Worm (Caenorhabditis elegans): Measurements from ENCODE around the gene hrde-1.
A peak's percentile ranks its signal among the peaks of the same experiment; 100 is the strongest.

hrde-1 gene

ce11 chrIII:4205751-4206327 is 29.9 kb upstream of the hrde-1 start, which contains the start of gene R74.8:
Gene R74.8, plus strand, starts transcription at chrIII:4206277.
- no peak for TF ChIP-seq nhr-23 (tag; optimal IDR thresholded peaks at IDR 0.05)
- TF ChIP-seq nfya-1 (tag; optimal IDR thresholded peaks at IDR 0.05; ENCODE audit: insufficient read depth): peak; percentile 11

ce11 chrIII:4204964-4205363 is 29.0 kb upstream of the hrde-1 start:
- no peak for TF ChIP-seq ceh-9 (tag; optimal IDR thresholded peaks at IDR 0.05)
- no peak for TF ChIP-seq pha-4 (tag; optimal IDR thresholded peaks at IDR 0.05)
- no peak for TF ChIP-seq mdl-1 (tag; optimal IDR thresholded peaks at IDR 0.05)
- no peak for TF ChIP-seq ZK546.5 (tag; optimal IDR thresholded peaks at IDR 0.05)
- TF ChIP-seq nhr-43 (tag; optimal IDR thresholded peaks at IDR 0.05; ENCODE audit: poor library complexity, severe bottlenecking): no peak
- no peak for TF ChIP-seq ama-1 (optimal IDR thresholded peaks at IDR 0.05)
- TF ChIP-seq nhr-76 (tag; optimal IDR thresholded peaks at IDR 0.05): no peak
- no peak for TF ChIP-seq tbx-2 (tag; optimal IDR thresholded peaks at IDR 0.05)
- no peak for TF ChIP-seq unc-62 (GFP tag; optimal IDR thresholded peaks at IDR 0.05)
- no peak for TF ChIP-seq ceh-16 (tag; optimal IDR thresholded peaks at IDR 0.05)

- TF ChIP-seq zag-1 (tag; optimal IDR thresholded peaks at IDR 0.05) (no peak), hmg-11 (tag; optimal IDR thresholded peaks at IDR 0.05) (no peak), nhr-237 (tag; optimal IDR thresholded peaks at IDR 0.05) (no peak), nhr-25 (tag; optimal IDR thresholded peaks at IDR 0.05) (no peak), ceh-82 (tag; optimal IDR thresholded peaks at IDR 0.05) (no peak), nfya-1 (tag; optimal IDR thresholded peaks at IDR 0.05; ENCODE audit: insufficient read depth) (peak; percentile 43), lin-15B (tag; optimal IDR thresholded peaks at IDR 0.05) (peak; percentile 48), snpc-4 (tag; optimal IDR thresholded peaks at IDR 0.05) (no peak), pha-4 (tag; optimal IDR thresholded peaks at IDR 0.05) (peak; percentile 64), unc-39 (tag; optimal IDR thresholded peaks at IDR 0.05) (no peak), daf-12 (tag; optimal IDR thresholded peaks at IDR 0.05) (no peak), nhr-12 (tag; optimal IDR thresholded peaks at IDR 0.05) (no peak), R02D3.7 (tag; optimal IDR thresholded peaks at IDR 0.05) (peak; percentile 88), lsy-12 (tag; optimal IDR thresholded peaks at IDR 0.05) (no peak)
These were observed 28.1 kb upstream of the hrde-1 start, which contains the start of the genes pelo-1 and R74.7 for ce11 chrIII:4204072-4204471. Gene pelo-1, minus strand, starts transcription at chrIII:4204222. Gene R74.7, plus strand, starts transcription at chrIII:4204429.

ce11 chrIII:4196988-4197384 is 21.0 kb upstream of the hrde-1 start, which contains the start of gene asd-1:
Gene asd-1, plus strand, starts transcription at chrIII:4197285.
- TF ChIP-seq jun-1 (tag; optimal IDR thresholded peaks at IDR 0.05) (no peak), ztf-11 (tag; optimal IDR thresholded peaks at IDR 0.05) (no peak), ceh-9 (tag; optimal IDR thresholded peaks at IDR 0.05) (no peak), mdl-1 (tag; optimal IDR thresholded peaks at IDR 0.05) (no peak), elt-1 (tag; optimal IDR thresholded peaks at IDR 0.05) (no peak)

- TF ChIP-seq nhr-43 (tag; optimal IDR thresholded peaks at IDR 0.05; ENCODE audit: poor library complexity, severe bottlenecking) (no peak), nhr-28 (tag; optimal IDR thresholded peaks at IDR 0.05) (no peak), mml-1 (tag; optimal IDR thresholded peaks at IDR 0.05) (no peak), R02D3.7 (tag; optimal IDR thresholded peaks at IDR 0.05) (peak; percentile 22), egl-5 (tag; optimal IDR thresholded peaks at IDR 0.05) (peak; percentile 20), elt-3 (tag; optimal IDR thresholded peaks at IDR 0.05) (no peak), tbx-2 (tag; optimal IDR thresholded peaks at IDR 0.05) (no peak), nhr-23 (tag; optimal IDR thresholded peaks at IDR 0.05) (no peak), nfya-1 (tag; optimal IDR thresholded peaks at IDR 0.05; ENCODE audit: insufficient read depth) (peak; percentile 84), snpc-4 (tag; optimal IDR thresholded peaks at IDR 0.05) (peak; percentile 46), skn-1 (tag; optimal IDR thresholded peaks at IDR 0.05) (peak; percentile 21), daf-12 (tag; optimal IDR thresholded peaks at IDR 0.05) (no peak), eor-1 (tag; optimal IDR thresholded peaks at IDR 0.05) (no peak), egl-27 (tag; optimal IDR thresholded peaks at IDR 0.05) (no peak), fkh-2 (tag; optimal IDR thresholded peaks at IDR 0.05) (no peak), elt-1 (tag; optimal IDR thresholded peaks at IDR 0.05) (no peak), zag-1 (tag; optimal IDR thresholded peaks at IDR 0.05) (no peak), ztf-4 (tag; optimal IDR thresholded peaks at IDR 0.05) (no peak), nhr-77 (tag; optimal IDR thresholded peaks at IDR 0.05) (no peak), ceh-16 (tag; optimal IDR thresholded peaks at IDR 0.05) (no peak), mdl-1 (tag; optimal IDR thresholded peaks at IDR 0.05) (peak; percentile 85), nhr-25 (tag; optimal IDR thresholded peaks at IDR 0.05) (peak; percentile 58), jun-1 (tag; optimal IDR thresholded peaks at IDR 0.05) (no peak), ceh-9 (tag; optimal IDR thresholded peaks at IDR 0.05) (no peak), unc-39 (tag; optimal IDR thresholded peaks at IDR 0.05) (no peak), lin-39 (tag; optimal IDR thresholded peaks at IDR 0.05) (peak; percentile 60), ceh-82 (tag; optimal IDR thresholded peaks at IDR 0.05) (no peak), lin-15B (tag; optimal IDR thresholded peaks at IDR 0.05) (peak; percentile 75), ZK546.5 (tag; optimal IDR thresholded peaks at IDR 0.05) (no peak), ztf-11 (tag; optimal IDR thresholded peaks at IDR 0.05) (no peak), fkh-10 (GFP tag; optimal IDR thresholded peaks at IDR 0.05) (peak; percentile 6), nhr-11 (tag; optimal IDR thresholded peaks at IDR 0.05) (no peak), hmg-11 (tag; optimal IDR thresholded peaks at IDR 0.05) (no peak), unc-62 (GFP tag; optimal IDR thresholded peaks at IDR 0.05) (no peak)
These were observed 20.5 kb upstream of the hrde-1 start for ce11 chrIII:4196301-4196987.

Measured in whole organism, L3 larva.